Worm (Caenorhabditis elegans) whole organism, L3 larva: ENCODE data around the gene R148.3.

Source experiments
- R02D3.7 ChIP-seq: fragments of 150-350 bp; optimal IDR thresholded peaks from 2 replicates; lab custom pipeline; 2014; ENCODE audit warnings: missing biosample characterization, missing genetic modification characterization
- aly-2 ChIP-seq: fragments of 150-350 bp; optimal IDR thresholded peaks from 2 replicates; lab custom pipeline; 2014; ENCODE audit warnings: missing biosample characterization, missing genetic modification characterization
- ama-1 ChIP-seq: fragments of 150-350 bp; optimal IDR thresholded peaks from 2 replicates; lab custom pipeline; 2018
- ceh-16 ChIP-seq: sonication (generic microtip); optimal IDR thresholded peaks from 2 replicates; lab custom pipeline; 2017; ENCODE audit warnings: missing biosample characterization, missing genetic modification characterization
- ceh-28 ChIP-seq: fragments of 150-350 bp; optimal IDR thresholded peaks from 2 replicates; lab custom pipeline; 2014; ENCODE audit warnings: missing biosample characterization, missing genetic modification reagents, missing genetic modification characterization
- ceh-82 ChIP-seq: fragments of 150-350 bp; optimal IDR thresholded peaks from 2 replicates; lab custom pipeline; 2014; ENCODE audit warnings: missing biosample characterization, missing genetic modification characterization
- daf-12 ChIP-seq: fragments of 150-350 bp; optimal IDR thresholded peaks from 2 replicates; lab custom pipeline; 2014; ENCODE audit warnings: missing biosample characterization, missing genetic modification reagents, missing genetic modification characterization
- egl-27 ChIP-seq: sonication (generic microtip); optimal IDR thresholded peaks from 4 replicates; lab custom pipeline; 2017; ENCODE audit warnings: missing biosample characterization, missing genetic modification reagents, missing genetic modification characterization
- elt-2 ChIP-seq: sonication (generic microtip); optimal IDR thresholded peaks from 2 replicates; lab custom pipeline; 2016; ENCODE audit warnings: missing genetic modification reagents, mild to moderate bottlenecking, missing genetic modification characterization, missing compliant biosample characterization
- elt-3 ChIP-seq, 3 experiments: fragments of 150-350 bp in 1 of 3; sonication (generic microtip) in 2 of 3; optimal IDR thresholded peaks; 2 replicates in 2 of 3; 4 replicates in 1 of 3; lab custom pipeline; 2014 to 2017; ENCODE audit warnings: missing biosample characterization in 3 of 3, missing genetic modification characterization in 3 of 3
- eor-1 ChIP-seq, 2 experiments: fragments of 150-350 bp; optimal IDR thresholded peaks; 2 replicates each; lab custom pipeline; 2014 to 2018; ENCODE audit warnings: missing biosample characterization in 2 of 2, missing genetic modification characterization in 2 of 2
- fkh-2 ChIP-seq: fragments of 150-350 bp; optimal IDR thresholded peaks from 2 replicates; lab custom pipeline; 2014; ENCODE audit warnings: missing biosample characterization, missing genetic modification reagents, missing genetic modification characterization
- hmg-11 ChIP-seq: sonication (generic microtip); optimal IDR thresholded peaks from 2 replicates; lab custom pipeline; 2016; ENCODE audit warnings: missing genetic modification characterization, missing compliant biosample characterization
- jun-1 ChIP-seq: fragments of 150-350 bp; optimal IDR thresholded peaks from 2 replicates; lab custom pipeline; 2014; ENCODE audit warnings: missing biosample characterization, missing genetic modification reagents, missing genetic modification characterization
- lin-39 ChIP-seq: fragments of 150-350 bp; optimal IDR thresholded peaks from 2 replicates; lab custom pipeline; 2018; ENCODE audit warnings: missing biosample characterization, missing genetic modification reagents, missing genetic modification characterization
- mdl-1 ChIP-seq: fragments of 150-350 bp; optimal IDR thresholded peaks from 2 replicates; lab custom pipeline; 2014; ENCODE audit warnings: missing biosample characterization, missing genetic modification characterization
- nfya-1 ChIP-seq: sonication (generic microtip); optimal IDR thresholded peaks from 2 replicates; lab custom pipeline; 2017; ENCODE audit warnings: missing genetic modification characterization, mild to moderate bottlenecking, missing compliant biosample characterization, antibody characterized with exemption, moderate library complexity; ENCODE audit not compliant: insufficient read depth
- nhr-11 ChIP-seq: fragments of 150-350 bp; optimal IDR thresholded peaks from 2 replicates; lab custom pipeline; 2014; ENCODE audit warnings: missing biosample characterization, missing genetic modification characterization
- nhr-12 ChIP-seq: fragments of 150-350 bp; optimal IDR thresholded peaks from 2 replicates; lab custom pipeline; 2014; ENCODE audit warnings: missing biosample characterization, missing genetic modification characterization
- nhr-23 ChIP-seq: fragments of 150-350 bp; optimal IDR thresholded peaks from 2 replicates; lab custom pipeline; 2014; ENCODE audit warnings: missing biosample characterization, missing genetic modification reagents, missing genetic modification characterization
- nhr-237 ChIP-seq: fragments of 150-350 bp; optimal IDR thresholded peaks from 2 replicates; lab custom pipeline; 2014; ENCODE audit warnings: missing biosample characterization, missing genetic modification characterization
- nhr-25 ChIP-seq: sonication (generic microtip); optimal IDR thresholded peaks from 2 replicates; lab custom pipeline; 2017; ENCODE audit warnings: missing biosample characterization, missing genetic modification characterization
- nhr-43 ChIP-seq: sonication (generic microtip); optimal IDR thresholded peaks from 2 replicates; lab custom pipeline; 2016; ENCODE audit warnings: mild to moderate bottlenecking, missing genetic modification characterization, missing compliant biosample characterization; ENCODE audit not compliant: poor library complexity, severe bottlenecking
- nhr-67 ChIP-seq: fragments of 150-350 bp; optimal IDR thresholded peaks from 2 replicates; lab custom pipeline; 2014; ENCODE audit warnings: missing biosample characterization, missing genetic modification characterization
- nhr-77 ChIP-seq: fragments of 150-350 bp; optimal IDR thresholded peaks from 2 replicates; lab custom pipeline; 2014; ENCODE audit warnings: missing biosample characterization, missing genetic modification characterization
- pha-4 ChIP-seq: fragments of 150-350 bp; optimal IDR thresholded peaks from 2 replicates; lab custom pipeline; 2014; ENCODE audit warnings: missing biosample characterization, missing genetic modification reagents, missing genetic modification characterization
- pqm-1 ChIP-seq: fragments of 150-350 bp; optimal IDR thresholded peaks from 2 replicates; lab custom pipeline; 2017; ENCODE audit warnings: missing biosample characterization, missing genetic modification characterization, inconsistent platforms
- sea-2 ChIP-seq: fragments of 150-350 bp; sonication (generic microtip); optimal IDR thresholded peaks from 4 replicates; lab custom pipeline; 2014; ENCODE audit warnings: missing biosample characterization, missing genetic modification reagents, missing genetic modification characterization
- skn-1 ChIP-seq: fragments of 150-350 bp; optimal IDR thresholded peaks from 2 replicates; lab custom pipeline; 2014; ENCODE audit warnings: missing biosample characterization, missing genetic modification characterization
- tbx-2 ChIP-seq: sonication (generic microtip); optimal IDR thresholded peaks from 2 replicates; lab custom pipeline; 2016; ENCODE audit warnings: mild to moderate bottlenecking, missing genetic modification characterization, missing compliant biosample characterization
- unc-39 ChIP-seq: sonication (generic microtip); optimal IDR thresholded peaks from 4 replicates; lab custom pipeline; 2017; ENCODE audit warnings: missing biosample characterization, missing genetic modification characterization
- unc-62 ChIP-seq: fragments of 150-350 bp; sonication (generic microtip); optimal IDR thresholded peaks from 4 replicates; lab custom pipeline; 2014; ENCODE audit warnings: missing biosample characterization, missing genetic modification reagents, missing genetic modification characterization
- zag-1 ChIP-seq: fragments of 150-350 bp; optimal IDR thresholded peaks from 2 replicates; lab custom pipeline; 2014; ENCODE audit warnings: missing biosample characterization, missing genetic modification characterization
- ztf-4 ChIP-seq: fragments of 150-350 bp; optimal IDR thresholded peaks from 2 replicates; lab custom pipeline; 2014; ENCODE audit warnings: missing biosample characterization, missing genetic modification characterization

Gene R148.3

DNA sequence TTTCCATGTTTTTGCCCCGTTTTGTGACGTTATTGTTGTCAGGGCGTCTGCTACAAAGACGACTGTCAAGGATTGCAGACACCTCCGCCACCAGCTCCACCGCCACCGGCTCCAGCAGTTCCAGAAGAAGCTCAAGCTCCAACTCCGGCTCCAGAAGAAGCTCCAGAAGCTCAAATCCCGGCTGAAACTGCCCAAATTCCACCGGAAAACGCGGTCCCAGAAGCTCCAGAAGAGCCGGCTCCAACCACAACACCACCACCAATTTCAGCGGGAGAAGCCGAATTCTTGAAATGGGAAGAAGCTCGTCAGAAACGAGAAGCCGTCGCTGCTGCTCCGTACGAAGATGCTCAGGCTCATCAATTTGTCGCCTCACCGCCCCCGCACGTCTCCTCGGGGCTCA is 1.6 kb downstream of the R148.3 start:
- no peak for TF ChIP-seq nhr-23 (tag; lab: Kevin White, UChicago)
- no peak for TF ChIP-seq skn-1 (tag; lab: Kevin White, UChicago)
- no peak for TF ChIP-seq egl-27 (tag; lab: Kevin White, UChicago)
- no peak for TF ChIP-seq nhr-237 (tag; lab: Kevin White, UChicago)
- no peak for TF ChIP-seq ceh-82 (tag; lab: Kevin White, UChicago)
- TF ChIP-seq fkh-2, result no peak
- TF ChIP-seq R02D3.7 (tag; lab: Kevin White, UChicago), result no peak
- no peak for TF ChIP-seq jun-1 (tag; lab: Kevin White, UChicago)
- TF ChIP-seq nhr-67 (tag; lab: Kevin White, UChicago), result no peak
- no peak for TF ChIP-seq hmg-11 (tag; lab: Kevin White, UChicago)
- no peak for TF ChIP-seq ceh-16 (tag; lab: Kevin White, UChicago)
- no peak for TF ChIP-seq ceh-28 (tag; lab: Kevin White, UChicago)
- no peak for TF ChIP-seq nhr-25 (tag; lab: Kevin White, UChicago)
- no peak for TF ChIP-seq nhr-12 (tag; lab: Kevin White, UChicago)
- TF ChIP-seq elt-3 (tag; optimal IDR thresholded peaks at IDR 0.05; lab: Kevin White, UChicago), result no peak
- no peak for TF ChIP-seq ztf-4

ce11 chrIII:3179855-3180254 is 4.7 kb downstream of the R148.3 start:
- TF ChIP-seq aly-2 (tag; lab: Kevin White, UChicago) (no peak), ceh-28 (tag; lab: Kevin White, UChicago) (no peak), nhr-23 (tag; lab: Kevin White, UChicago) (no peak), egl-27 (tag; lab: Kevin White, UChicago) (no peak), pha-4 (tag; lab: Kevin White, UChicago) (no peak), skn-1 (tag; lab: Kevin White, UChicago) (no peak), tbx-2 (tag; lab: Kevin White, UChicago) (no peak), nhr-12 (tag; lab: Kevin White, UChicago) (no peak), ztf-4 (no peak), nhr-237 (tag; lab: Kevin White, UChicago) (no peak), elt-2 (tag; lab: Kevin White, UChicago) (no peak), ceh-16 (tag; lab: Kevin White, UChicago) (no peak), mdl-1 (tag; lab: Kevin White, UChicago) (no peak), unc-62 (GFP tag; lab: Kevin White, UChicago) (no peak), fkh-2 (no peak), nfya-1 (tag; lab: Kevin White, UChicago) (no peak)

- TF ChIP-seq hmg-11 (tag; lab: Kevin White, UChicago), result no peak
- no peak for TF ChIP-seq ceh-82 (tag; lab: Kevin White, UChicago)
- TF ChIP-seq aly-2 (tag; lab: Kevin White, UChicago), result no peak
- no peak for TF ChIP-seq nhr-43 (tag; lab: Kevin White, UChicago)
- TF ChIP-seq nhr-12 (tag; lab: Kevin White, UChicago), result no peak
- TF ChIP-seq R02D3.7 (tag; lab: Kevin White, UChicago), result no peak
- TF ChIP-seq nhr-25 (tag; lab: Kevin White, UChicago), result no peak
- TF ChIP-seq unc-62 (GFP tag; lab: Kevin White, UChicago), result no peak
- TF ChIP-seq pha-4 (tag; lab: Kevin White, UChicago), result no peak
- TF ChIP-seq fkh-2, result no peak
- TF ChIP-seq elt-3 (tag; optimal IDR thresholded peaks at IDR 0.05; lab: Kevin White, UChicago), result no peak
- TF ChIP-seq eor-1 (tag; optimal IDR thresholded peaks at IDR 0.05; lab: Kevin White, UChicago), result no peak
- no peak for TF ChIP-seq pqm-1
- no peak for TF ChIP-seq lin-39 (tag; lab: Kevin White, UChicago)
- no peak for TF ChIP-seq nhr-77 (tag; lab: Kevin White, UChicago)
- no peak for TF ChIP-seq elt-2 (tag; lab: Kevin White, UChicago)
- TF ChIP-seq ceh-16 (tag; lab: Kevin White, UChicago), result no peak
- no peak for TF ChIP-seq daf-12
These were observed 8.2 kb downstream of the R148.3 start, which contains the start of gene lmtr-5 for ce11 chrIII:3183377-3183776. TSS of gene lmtr-5 (plus strand) at chrIII:3183677.

- TF ChIP-seq ama-1 (lab: Kevin White, UChicago), result no peak
- no peak for TF ChIP-seq nhr-67 (tag; lab: Kevin White, UChicago)
- no peak for TF ChIP-seq nhr-11 (tag; lab: Kevin White, UChicago)
- TF ChIP-seq zag-1 (tag; lab: Kevin White, UChicago), result no peak
- no peak for TF ChIP-seq pqm-1
- TF ChIP-seq eor-1 (tag; optimal IDR thresholded peaks at IDR 0.05; lab: Kevin White, UChicago), result no peak
- no peak for TF ChIP-seq nhr-12 (tag; lab: Kevin White, UChicago)
- TF ChIP-seq skn-1 (tag; lab: Kevin White, UChicago), result no peak
- no peak for TF ChIP-seq sea-2 (GFP tag; lab: Kevin White, UChicago)
- TF ChIP-seq unc-39 (tag; lab: Kevin White, UChicago), result no peak
- TF ChIP-seq unc-62 (GFP tag; lab: Kevin White, UChicago), result no peak
These were observed 10.1 kb downstream of the R148.3 start for ce11 chrIII:3185232-3185631.
